Worm (Caenorhabditis elegans) whole organism, L3 larva: ENCODE results near the gene F56D5.3.

Source experiments
- R02D3.7 ChIP-seq: fragments of 150-350 bp; optimal IDR thresholded peaks from 2 replicates; lab custom pipeline; 2014; ENCODE audit warnings: missing biosample characterization, missing genetic modification characterization
- ZK546.5 ChIP-seq: sonication (generic microtip); optimal IDR thresholded peaks from 2 replicates; lab custom pipeline; 2017; ENCODE audit warnings: missing biosample characterization, missing genetic modification characterization
- aly-2 ChIP-seq: fragments of 150-350 bp; optimal IDR thresholded peaks from 2 replicates; lab custom pipeline; 2014; ENCODE audit warnings: missing biosample characterization, missing genetic modification characterization
- ama-1 ChIP-seq: fragments of 150-350 bp; optimal IDR thresholded peaks from 2 replicates; lab custom pipeline; 2018
- ceh-28 ChIP-seq: fragments of 150-350 bp; optimal IDR thresholded peaks from 2 replicates; lab custom pipeline; 2014; ENCODE audit warnings: missing biosample characterization, missing genetic modification reagents, missing genetic modification characterization
- elt-1 ChIP-seq: fragments of 150-350 bp; optimal IDR thresholded peaks from 2 replicates; lab custom pipeline; 2014; ENCODE audit warnings: missing biosample characterization, missing genetic modification characterization
- elt-3 ChIP-seq, 3 experiments: fragments of 150-350 bp in 1 of 3; sonication (generic microtip) in 2 of 3; optimal IDR thresholded peaks; 2 replicates in 2 of 3; 4 replicates in 1 of 3; lab custom pipeline; 2014 to 2017; ENCODE audit warnings: missing biosample characterization in 3 of 3, missing genetic modification characterization in 3 of 3
- eor-1 ChIP-seq, 2 experiments: fragments of 150-350 bp; optimal IDR thresholded peaks; 2 replicates each; lab custom pipeline; 2014 to 2018; ENCODE audit warnings: missing biosample characterization in 2 of 2, missing genetic modification characterization in 2 of 2
- fkh-2 ChIP-seq: fragments of 150-350 bp; optimal IDR thresholded peaks from 2 replicates; lab custom pipeline; 2014; ENCODE audit warnings: missing biosample characterization, missing genetic modification reagents, missing genetic modification characterization
- fos-1 ChIP-seq: fragments of 150-350 bp; optimal IDR thresholded peaks from 2 replicates; lab custom pipeline; 2014; ENCODE audit warnings: missing biosample characterization, missing genetic modification characterization
- lin-15B ChIP-seq: fragments of 150-350 bp; optimal IDR thresholded peaks from 2 replicates; lab custom pipeline; 2014; ENCODE audit warnings: missing biosample characterization, missing genetic modification characterization
- lin-39 ChIP-seq: fragments of 150-350 bp; optimal IDR thresholded peaks from 2 replicates; lab custom pipeline; 2018; ENCODE audit warnings: missing biosample characterization, missing genetic modification reagents, missing genetic modification characterization
- lsy-12 ChIP-seq: sonication (generic microtip); optimal IDR thresholded peaks from 2 replicates; lab custom pipeline; 2016; ENCODE audit warnings: mild to moderate bottlenecking, missing genetic modification characterization, missing compliant biosample characterization
- mdl-1 ChIP-seq: fragments of 150-350 bp; optimal IDR thresholded peaks from 2 replicates; lab custom pipeline; 2014; ENCODE audit warnings: missing biosample characterization, missing genetic modification characterization
- mml-1 ChIP-seq: fragments of 150-350 bp; sonication (generic microtip); optimal IDR thresholded peaks from 3 replicates; lab custom pipeline; 2014; ENCODE audit warnings: missing biosample characterization, missing genetic modification characterization
- nfya-1 ChIP-seq: sonication (generic microtip); optimal IDR thresholded peaks from 2 replicates; lab custom pipeline; 2017; ENCODE audit warnings: missing genetic modification characterization, mild to moderate bottlenecking, missing compliant biosample characterization, antibody characterized with exemption, moderate library complexity; ENCODE audit not compliant: insufficient read depth
- nhr-11 ChIP-seq: fragments of 150-350 bp; optimal IDR thresholded peaks from 2 replicates; lab custom pipeline; 2014; ENCODE audit warnings: missing biosample characterization, missing genetic modification characterization
- nhr-23 ChIP-seq: fragments of 150-350 bp; optimal IDR thresholded peaks from 2 replicates; lab custom pipeline; 2014; ENCODE audit warnings: missing biosample characterization, missing genetic modification reagents, missing genetic modification characterization
- nhr-237 ChIP-seq: fragments of 150-350 bp; optimal IDR thresholded peaks from 2 replicates; lab custom pipeline; 2014; ENCODE audit warnings: missing biosample characterization, missing genetic modification characterization
- nhr-25 ChIP-seq: sonication (generic microtip); optimal IDR thresholded peaks from 2 replicates; lab custom pipeline; 2017; ENCODE audit warnings: missing biosample characterization, missing genetic modification characterization
- nhr-28 ChIP-seq: fragments of 150-350 bp; optimal IDR thresholded peaks from 2 replicates; lab custom pipeline; 2014; ENCODE audit warnings: missing biosample characterization, missing genetic modification characterization
- nhr-43 ChIP-seq: sonication (generic microtip); optimal IDR thresholded peaks from 2 replicates; lab custom pipeline; 2016; ENCODE audit warnings: mild to moderate bottlenecking, missing genetic modification characterization, missing compliant biosample characterization; ENCODE audit not compliant: poor library complexity, severe bottlenecking
- nhr-76 ChIP-seq: fragments of 150-350 bp; sonication (generic microtip); optimal IDR thresholded peaks from 5 replicates; lab custom pipeline; 2014; ENCODE audit warnings: missing biosample characterization, missing genetic modification characterization
- nhr-77 ChIP-seq: fragments of 150-350 bp; optimal IDR thresholded peaks from 2 replicates; lab custom pipeline; 2014; ENCODE audit warnings: missing biosample characterization, missing genetic modification characterization
- pha-4 ChIP-seq: fragments of 150-350 bp; optimal IDR thresholded peaks from 2 replicates; lab custom pipeline; 2014; ENCODE audit warnings: missing biosample characterization, missing genetic modification reagents, missing genetic modification characterization
- pqm-1 ChIP-seq: fragments of 150-350 bp; optimal IDR thresholded peaks from 2 replicates; lab custom pipeline; 2017; ENCODE audit warnings: missing biosample characterization, missing genetic modification characterization, inconsistent platforms
- sea-2 ChIP-seq: fragments of 150-350 bp; sonication (generic microtip); optimal IDR thresholded peaks from 4 replicates; lab custom pipeline; 2014; ENCODE audit warnings: missing biosample characterization, missing genetic modification reagents, missing genetic modification characterization
- snpc-4 ChIP-seq: fragments of 150-350 bp; optimal IDR thresholded peaks from 2 replicates; lab custom pipeline; 2014; ENCODE audit warnings: missing biosample characterization, missing genetic modification characterization
- unc-39 ChIP-seq: sonication (generic microtip); optimal IDR thresholded peaks from 4 replicates; lab custom pipeline; 2017; ENCODE audit warnings: missing biosample characterization, missing genetic modification characterization
- ztf-4 ChIP-seq: fragments of 150-350 bp; optimal IDR thresholded peaks from 2 replicates; lab custom pipeline; 2014; ENCODE audit warnings: missing biosample characterization, missing genetic modification characterization

F56D5.3 gene

ce11 chrIV:9397278-9397677 is at the start of gene F56D5.3:
F56D5.3 (plus strand) TSS chrIV:9397578.
- no peak for TF ChIP-seq ZK546.5 (tag; lab: Kevin White, UChicago)
- TF ChIP-seq elt-3 (tag; optimal IDR thresholded peaks at IDR 0.05; lab: Kevin White, UChicago), result no peak
- TF ChIP-seq nhr-11 (tag; lab: Kevin White, UChicago), result no peak
- no peak for TF ChIP-seq snpc-4 (tag; lab: Kevin White, UChicago)
- no peak for TF ChIP-seq nhr-28
- TF ChIP-seq R02D3.7 (tag; lab: Kevin White, UChicago), result no peak

DNA sequence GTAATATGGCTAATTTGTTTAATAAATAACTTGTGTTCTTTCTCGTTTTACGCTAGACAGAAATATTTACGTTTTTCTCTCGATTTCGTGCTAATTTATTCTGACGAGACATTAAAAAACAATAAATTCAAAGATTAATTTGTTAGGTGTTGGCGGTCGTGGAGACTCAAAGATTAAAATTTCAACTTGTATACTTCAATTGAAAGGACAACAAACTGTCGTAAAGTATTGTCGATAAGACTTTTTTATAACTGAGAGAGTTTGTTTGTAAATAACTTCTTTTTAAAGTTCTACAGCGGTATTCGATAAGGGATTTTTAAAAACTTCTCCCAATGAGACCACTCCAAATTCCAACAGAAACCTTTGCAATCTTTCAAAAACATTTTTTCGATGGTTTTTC is 43.6 kb upstream of the F56D5.3 start:
- TF ChIP-seq eor-1 (tag; optimal IDR thresholded peaks at IDR 0.05; lab: Kevin White, UChicago) (no peak), ama-1 (no peak), aly-2 (no peak)
- TF ChIP-seq, all 47 proteins: peak for 0

ce11 chrIV:9366411-9366810 is 31.0 kb upstream of the F56D5.3 start, which contains the start of gene pezo-1:
pezo-1 (minus strand) TSS chrIV:9366511.
- TF ChIP-seq lsy-12 (tag; lab: Kevin White, UChicago) (no peak), nfya-1 (tag; lab: Kevin White, UChicago) (no peak), snpc-4 (tag; lab: Kevin White, UChicago) (no peak), lin-39 (tag; lab: Kevin White, UChicago) (no peak), eor-1 (tag; optimal IDR thresholded peaks at IDR 0.05; lab: Kevin White, UChicago) (no peak), lin-15B (tag; lab: Kevin White, UChicago) (no peak), nhr-11 (tag; lab: Kevin White, UChicago) (no peak), mdl-1 (tag; lab: Kevin White, UChicago) (no peak)

DNA sequence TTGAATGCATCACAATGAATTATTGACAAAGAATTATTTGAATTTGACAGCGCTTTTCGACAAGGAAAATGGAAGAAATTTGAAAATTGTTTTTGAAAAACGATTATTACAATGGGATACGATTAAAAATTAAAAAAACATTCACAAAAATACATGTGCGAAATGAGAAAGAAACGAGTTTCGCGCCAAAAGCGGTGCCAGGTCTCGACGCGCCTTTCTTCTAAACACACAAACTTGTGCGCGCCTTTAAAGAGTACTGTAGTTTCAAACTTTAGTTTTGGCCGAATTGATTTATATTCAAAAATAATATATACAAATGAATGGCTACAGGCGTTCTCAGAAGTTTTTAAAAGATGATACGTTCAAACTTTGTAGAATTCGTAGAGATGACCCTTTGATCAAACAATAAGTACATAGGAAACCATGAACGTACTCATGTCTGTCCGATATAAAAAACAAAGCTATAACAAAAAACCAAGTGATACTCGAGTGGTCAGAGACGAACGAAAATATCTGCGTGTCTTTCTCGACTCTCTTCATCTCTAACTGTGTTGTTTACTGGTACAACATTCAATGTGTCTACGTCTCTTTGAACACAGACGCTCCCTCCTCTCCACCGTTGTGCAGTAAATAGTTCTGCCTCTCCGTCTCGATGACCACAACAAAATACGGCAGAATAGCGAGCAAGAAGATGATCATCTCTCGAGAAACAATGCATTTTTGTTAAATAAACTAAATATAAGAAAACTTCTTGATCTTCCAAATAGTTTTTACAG is 29.3 kb upstream of the F56D5.3 start:
- TF ChIP-seq pha-4 (tag; lab: Kevin White, UChicago) (peak; percentile 90), mml-1 (no peak), snpc-4 (tag; lab: Kevin White, UChicago) (peak; percentile 21), pqm-1 (tag; lab: Kevin White, UChicago) (peak; percentile 31)
- TF ChIP-seq, all 47 proteins: peak for 3

ce11 chrIV:9371126-9371525 is 26.3 kb upstream of the F56D5.3 start, which contains the start of gene fbxc-58:
fbxc-58 (plus strand) TSS chrIV:9371508.
- no peak for TF ChIP-seq ceh-28 (tag; lab: Kevin White, UChicago)
- no peak for TF ChIP-seq sea-2
- TF ChIP-seq elt-1 (tag; lab: Kevin White, UChicago), result no peak
- TF ChIP-seq ztf-4 (tag; lab: Kevin White, UChicago), result no peak
- no peak for TF ChIP-seq R02D3.7 (tag; lab: Kevin White, UChicago)
- no peak for TF ChIP-seq nhr-23 (tag; lab: Kevin White, UChicago)
- TF ChIP-seq, all 47 proteins: peak for 0

- no peak for TF ChIP-seq nhr-76
- TF ChIP-seq fkh-2, result no peak
- TF ChIP-seq sea-2, result no peak
- no peak for TF ChIP-seq unc-39 (tag; lab: Kevin White, UChicago)
- TF ChIP-seq nhr-77 (tag; lab: Kevin White, UChicago), result no peak
- no peak for TF ChIP-seq R02D3.7 (tag; lab: Kevin White, UChicago)
- TF ChIP-seq nhr-237, result no peak
- TF ChIP-seq fos-1 (tag; lab: Kevin White, UChicago), result no peak
Measured at ce11 chrIV:9374529-9374928, 22.8 kb upstream of the F56D5.3 start, which contains the start of gene C10C5.3. C10C5.3 (plus strand) TSS chrIV:9374829.

ce11 chrIV:9376550-9376949 is 20.8 kb upstream of the F56D5.3 start:
- TF ChIP-seq fkh-2 (no peak), nhr-25 (tag; lab: Kevin White, UChicago) (peak; percentile 47), elt-3 (tag; optimal IDR thresholded peaks at IDR 0.05; lab: Kevin White, UChicago) (peak in 2 of 3 experiments; percentile 11 to 88), nhr-23 (tag; lab: Kevin White, UChicago) (peak; percentile 22), fos-1 (tag; lab: Kevin White, UChicago) (no peak), nhr-43 (tag; lab: Kevin White, UChicago) (peak; percentile 25)
